Worm (Caenorhabditis elegans) whole organism, L4 larva: ENCODE results near the gene ehs-1.
A peak's percentile ranks its signal among the peaks of the same experiment; 100 is the strongest.

Source experiments
- D1046.2 ChIP-seq: fragments of 200-800 bp; sonication (Bioruptor generic); IDR thresholded peaks from 2 replicates; pipeline ENCODE4 v1.3.6; 2022; ENCODE audit warnings: missing genetic modification characterization, missing compliant biosample characterization
- F26F4.8 ChIP-seq: fragments of 200-800 bp; sonication (Bioruptor generic); conservative IDR thresholded peaks from 2 replicates; pipeline ENCODE4 v1.3.6; 2022; ENCODE audit warnings: missing genetic modification characterization, missing compliant biosample characterization
- R02D3.7 ChIP-seq: fragments of 150-350 bp; sonication (generic microtip); optimal IDR thresholded peaks from 3 replicates; lab custom pipeline; 2014; ENCODE audit warnings: missing biosample characterization, missing genetic modification characterization
- aly-2 ChIP-seq: sonication (generic microtip); optimal IDR thresholded peaks from 2 replicates; lab custom pipeline; 2018; ENCODE audit warnings: missing biosample characterization, missing genetic modification characterization
- ceh-20 ChIP-seq: fragments of 200-800 bp; sonication (Bioruptor generic); IDR thresholded peaks from 2 replicates; pipeline ENCODE4 v1.3.6; 2022; ENCODE audit warnings: missing genetic modification reagents, missing genetic modification characterization, missing compliant biosample characterization
- ceh-28 ChIP-seq: fragments of 150-350 bp; optimal IDR thresholded peaks from 2 replicates; lab custom pipeline; 2014; ENCODE audit warnings: missing biosample characterization, missing genetic modification reagents, missing genetic modification characterization
- ceh-62 ChIP-seq: sonication (generic microtip); optimal IDR thresholded peaks from 2 replicates; lab custom pipeline; 2017; ENCODE audit warnings: missing biosample characterization, missing genetic modification characterization
- ceh-82 ChIP-seq: sonication (generic microtip); optimal IDR thresholded peaks from 2 replicates; lab custom pipeline; 2017; ENCODE audit warnings: missing biosample characterization, missing genetic modification characterization
- daf-16 ChIP-seq, 3 experiments: sonication (generic microtip); optimal IDR thresholded peaks; 2 replicates each; lab custom pipeline; 2016 to 2017; ENCODE audit warnings: missing genetic modification characterization in 3 of 3, missing genetic modification reagents in 3 of 3, mild to moderate bottlenecking in 2 of 3, missing compliant biosample characterization in 2 of 3, missing biosample characterization in 1 of 3, moderate library complexity in 1 of 3
- daf-8 ChIP-seq: fragments of 200-800 bp; sonication (Bioruptor generic); IDR thresholded peaks from 2 replicates; pipeline ENCODE4 v1.3.6; 2022; ENCODE audit warnings: missing genetic modification characterization, missing compliant biosample characterization
- dmd-6 ChIP-seq: fragments of 200-800 bp; sonication (Bioruptor generic); IDR thresholded peaks from 2 replicates; pipeline ENCODE4 v1.3.6; 2022; ENCODE audit warnings: missing genetic modification reagents, missing genetic modification characterization, missing compliant biosample characterization
- dpl-1 ChIP-seq: fragments of 150-350 bp; optimal IDR thresholded peaks from 2 replicates; lab custom pipeline; 2014; ENCODE audit warnings: missing biosample characterization, missing genetic modification reagents, missing genetic modification characterization
- duxl-1 ChIP-seq: sonication (generic microtip); optimal IDR thresholded peaks from 2 replicates; lab custom pipeline; 2016; ENCODE audit warnings: mild to moderate bottlenecking, missing genetic modification characterization, moderate library complexity, missing compliant biosample characterization; ENCODE audit not compliant: poor library complexity
- dve-1 ChIP-seq: sonication (generic microtip); optimal IDR thresholded peaks from 2 replicates; lab custom pipeline; 2017; ENCODE audit warnings: antibody characterized with exemption, mild to moderate bottlenecking, missing genetic modification characterization, missing compliant biosample characterization; ENCODE audit not compliant: insufficient read depth
- fkh-10 ChIP-seq: fragments of 150-350 bp; optimal IDR thresholded peaks from 2 replicates; lab custom pipeline; 2014; ENCODE audit warnings: missing biosample characterization, missing genetic modification reagents, missing genetic modification characterization
- hlh-11 ChIP-seq: fragments of 200-800 bp; sonication (Bioruptor generic); optimal IDR thresholded peaks from 2 replicates; lab custom pipeline; 2018; ENCODE audit warnings: mild to moderate bottlenecking, missing genetic modification characterization, missing compliant biosample characterization
- jun-1 ChIP-seq: fragments of 150-350 bp; optimal IDR thresholded peaks from 2 replicates; lab custom pipeline; 2014; ENCODE audit warnings: missing biosample characterization, missing genetic modification reagents, missing genetic modification characterization
- lin-1 ChIP-seq: fragments of 200-800 bp; sonication (Bioruptor generic); IDR thresholded peaks from 2 replicates; pipeline ENCODE4 v1.3.6; 2022; ENCODE audit warnings: missing genetic modification reagents, missing genetic modification characterization, missing compliant biosample characterization
- lin-39 ChIP-seq: fragments of 150-350 bp; optimal IDR thresholded peaks from 2 replicates; lab custom pipeline; 2014; ENCODE audit warnings: missing biosample characterization, missing genetic modification reagents, missing genetic modification characterization
- mdl-1 ChIP-seq, 2 experiments: fragments of 150-350 bp in 1 of 2; sonication (generic microtip) in 1 of 2; optimal IDR thresholded peaks; 2 replicates each; lab custom pipeline; 2014 to 2017; ENCODE audit warnings: missing biosample characterization in 2 of 2, missing genetic modification characterization in 2 of 2
- mes-2 ChIP-seq: sonication (generic microtip); optimal IDR thresholded peaks from 2 replicates; lab custom pipeline; 2016; ENCODE audit warnings: missing genotype, mild to moderate bottlenecking, missing genetic modification characterization, missing compliant biosample characterization; ENCODE audit not compliant: poor library complexity, severe bottlenecking
- nhr-10 ChIP-seq: fragments of 150-350 bp; optimal IDR thresholded peaks from 2 replicates; lab custom pipeline; 2014; ENCODE audit warnings: missing biosample characterization, missing genetic modification characterization
- nhr-28 ChIP-seq: fragments of 150-350 bp; optimal IDR thresholded peaks from 2 replicates; lab custom pipeline; 2014; ENCODE audit warnings: missing biosample characterization, missing genetic modification characterization
- nhr-6 ChIP-seq: fragments of 150-350 bp; optimal IDR thresholded peaks from 2 replicates; lab custom pipeline; 2014; ENCODE audit warnings: missing biosample characterization, missing genetic modification characterization
- pqm-1 ChIP-seq: sonication (generic microtip); optimal IDR thresholded peaks from 2 replicates; lab custom pipeline; 2017; ENCODE audit warnings: missing biosample characterization, missing genetic modification characterization
- saeg-2 ChIP-seq: fragments of 200-800 bp; sonication (Bioruptor generic); IDR thresholded peaks from 2 replicates; pipeline ENCODE4 v1.3.6; 2022; ENCODE audit warnings: missing genetic modification reagents, missing genetic modification characterization, missing compliant biosample characterization
- snpc-4 ChIP-seq: fragments of 150-350 bp; optimal IDR thresholded peaks from 2 replicates; lab custom pipeline; 2014; ENCODE audit warnings: missing biosample characterization, missing genetic modification characterization
- spr-3 ChIP-seq: fragments of 200-800 bp; sonication (Bioruptor generic); optimal IDR thresholded peaks from 2 replicates; lab custom pipeline; 2018; ENCODE audit warnings: mild to moderate bottlenecking, missing genetic modification characterization, missing compliant biosample characterization
- unc-62 ChIP-seq, 3 experiments: fragments of 150-350 bp in 1 of 3; sonication (generic microtip); optimal IDR thresholded peaks in 2 of 3; peaks in 1 of 3; 1 replicate in 1 of 3; 2 replicates in 2 of 3; lab custom pipeline; 2014 to 2017; ENCODE audit warnings: missing biosample characterization in 3 of 3, missing genetic modification characterization in 3 of 3, missing genetic modification reagents in 3 of 3, missing genotype in 1 of 3
- ztf-7 ChIP-seq: fragments of 150-350 bp; optimal IDR thresholded peaks from 2 replicates; lab custom pipeline; 2014; ENCODE audit warnings: missing biosample characterization, missing genetic modification characterization

ehs-1 gene

ce11 chrII:5866920-5867319 lies 46.4 kb downstream of the ehs-1 start (continued):
- no peak for TF ChIP-seq D1046.2 (GFP tag; lab: Robert Waterston, UW)
- TF ChIP-seq nhr-10 (tag; lab: Kevin White, UChicago) = no peak
- no peak for TF ChIP-seq ceh-28
- no peak for TF ChIP-seq F26F4.8 (GFP tag; lab: Robert Waterston, UW)
- no peak for TF ChIP-seq ztf-7
- no peak for TF ChIP-seq ceh-82 (tag; lab: Kevin White, UChicago)
- no peak for TF ChIP-seq dmd-6 (GFP tag; lab: Robert Waterston, UW)

ce11 chrII:5871508-5871907 lies 51.0 kb downstream of the ehs-1 start:
- TF ChIP-seq mdl-1 (tag; optimal IDR thresholded peaks at IDR 0.05; lab: Kevin White, UChicago) = no peak
- TF ChIP-seq unc-62 (GFP tag; optimal IDR thresholded peaks at IDR 0.05 in 1 of 2; lab: Kevin White, UChicago) = peak in 1 of 2 experiments; percentile 93
- TF ChIP-seq unc-62 (tag; optimal IDR thresholded peaks at IDR 0.05; lab: Kevin White, UChicago) = no peak
- no peak for TF ChIP-seq spr-3
- TF ChIP-seq ceh-20 = peak; percentile 35; the same call in 1 of the 2 replicates

- TF ChIP-seq lin-1 (GFP tag; lab: Robert Waterston, UW) = no peak
- TF ChIP-seq hlh-11 (tag; lab: Kevin White, UChicago) = peak; percentile 16
- no peak for TF ChIP-seq dpl-1 (GFP tag; lab: Kevin White, UChicago)
- TF ChIP-seq snpc-4 (tag; lab: Kevin White, UChicago) = no peak
- TF ChIP-seq lin-39 (tag; lab: Kevin White, UChicago) = no peak
- no peak for TF ChIP-seq nhr-6
- TF ChIP-seq F26F4.8 (GFP tag; lab: Robert Waterston, UW) = no peak
- no peak for TF ChIP-seq ceh-28
- TF ChIP-seq daf-8 = no peak
- TF ChIP-seq mes-2 (tag; lab: Kevin White, UChicago) = no peak
- peak; percentile 25 for TF ChIP-seq pqm-1 (tag; lab: Kevin White, UChicago)
- TF ChIP-seq nhr-28 (tag; lab: Kevin White, UChicago) = peak; percentile 76
- peak; percentile 0 for TF ChIP-seq dve-1
- TF ChIP-seq saeg-2 (GFP tag; lab: Robert Waterston, UW) = no peak
- TF ChIP-seq aly-2 (tag; lab: Kevin White, UChicago) = no peak
- TF ChIP-seq jun-1 (tag; lab: Kevin White, UChicago) = no peak
- no peak for TF ChIP-seq daf-16 (GFP tag; optimal IDR thresholded peaks at IDR 0.05; lab: Kevin White, UChicago)
- TF ChIP-seq daf-16 (tag; optimal IDR thresholded peaks at IDR 0.05; lab: Kevin White, UChicago) = peak; percentile 56
- no peak for TF ChIP-seq ceh-62 (tag; lab: Kevin White, UChicago)
- no peak for TF ChIP-seq R02D3.7
- TF ChIP-seq fkh-10 = no peak
- no peak for TF ChIP-seq duxl-1
Measured at ce11 chrII:5872414-5872813, 51.9 kb downstream of the ehs-1 start.
